Fruit fly (Drosophila melanogaster): ENCODE results near the gene CG34174.

CG34174 gene

dm6 chr2L:2164520-2165237 is 49.4 kb upstream of the CG34174 start (continued):
- no peak for TF ChIP-seq dac (GFP tag; optimal IDR thresholded peaks at IDR 0.05)
- peak; percentile 87 for TF ChIP-seq vri (GFP tag; optimal IDR thresholded peaks at IDR 0.05)
- TF ChIP-seq CG10631 (GFP tag; optimal IDR thresholded peaks at IDR 0.05) = peak; percentile 91
- TF ChIP-seq Sox15 (GFP tag; optimal IDR thresholded peaks at IDR 0.05) = peak; percentile 89
- TF ChIP-seq svp (GFP tag) = peak; percentile 97
- peak; percentile 61 for TF ChIP-seq CG15336 (GFP tag; IDR thresholded peaks at IDR 0.05)
- peak; percentile 93 for TF ChIP-seq CG31627 (GFP tag; optimal IDR thresholded peaks at IDR 0.05)
- TF ChIP-seq CG6163 (GFP tag; IDR thresholded peaks at IDR 0.05) = peak; percentile 95
- no peak for TF ChIP-seq Hr38 (GFP tag; optimal IDR thresholded peaks at IDR 0.05)
- TF ChIP-seq CG6276 (GFP tag; optimal IDR thresholded peaks at IDR 0.05) = peak; percentile 39
- TF ChIP-seq Ets21C (GFP tag; optimal IDR thresholded peaks at IDR 0.05) = peak; percentile 86
- TF ChIP-seq Smox (GFP tag; optimal IDR thresholded peaks at IDR 0.05) = peak; percentile 95
- TF ChIP-seq Met (GFP tag; optimal IDR thresholded peaks at IDR 0.05) = peak; percentile 93
- peak; percentile 97 for TF ChIP-seq CG3032 (tag; optimal IDR thresholded peaks at IDR 0.05)
- peak; percentile 92 for TF ChIP-seq CG6792 (GFP tag; optimal IDR thresholded peaks at IDR 0.05)
- TF ChIP-seq Gug (GFP tag; IDR thresholded peaks at IDR 0.05) = peak; percentile 66
- peak; percentile 98 for TF ChIP-seq Eip78C (GFP tag)
- peak; percentile 91 for TF ChIP-seq Sox14 (GFP tag; optimal IDR thresholded peaks at IDR 0.05)
- TF ChIP-seq CG4318 (GFP tag; optimal IDR thresholded peaks at IDR 0.05) = peak; percentile 19
- TF ChIP-seq fd85E (GFP tag; optimal IDR thresholded peaks at IDR 0.05) = peak; percentile 71
- peak; percentile 62; the same call in 2 of the 3 replicates for TF ChIP-seq CG8119 (GFP tag; IDR thresholded peaks at IDR 0.05)
- TF ChIP-seq Lpt (GFP tag; optimal IDR thresholded peaks at IDR 0.05) = peak; percentile 84
- peak; percentile 94 for TF ChIP-seq Sox102F (GFP tag; optimal IDR thresholded peaks at IDR 0.05)
- TF ChIP-seq CG8632 (GFP tag; optimal IDR thresholded peaks at IDR 0.05) = peak; percentile 90
- TF ChIP-seq spab (GFP tag; optimal IDR thresholded peaks at IDR 0.05) = peak; percentile 97
- peak; percentile 90 for TF ChIP-seq CG9139 (GFP tag; optimal IDR thresholded peaks at IDR 0.05)
- TF ChIP-seq esn (GFP tag; optimal IDR thresholded peaks at IDR 0.05) = peak; percentile 94
- peak; percentile 96 for TF ChIP-seq cyc (GFP tag; optimal IDR thresholded peaks at IDR 0.05)

- TF ChIP-seq Eip78C (GFP tag) (no peak), Ets21C (GFP tag; optimal IDR thresholded peaks at IDR 0.05) (no peak), vri (GFP tag; optimal IDR thresholded peaks at IDR 0.05) (no peak), CG4318 (GFP tag; optimal IDR thresholded peaks at IDR 0.05) (no peak), Smox (GFP tag; optimal IDR thresholded peaks at IDR 0.05) (no peak), CG8632 (GFP tag; optimal IDR thresholded peaks at IDR 0.05) (no peak), net (GFP tag; optimal IDR thresholded peaks at IDR 0.05) (no peak), CG6808 (GFP tag; optimal IDR thresholded peaks at IDR 0.05) (no peak), pdm3 (GFP tag; optimal IDR thresholded peaks at IDR 0.05) (no peak), fkh (GFP tag; optimal IDR thresholded peaks at IDR 0.05) (no peak), CG31627 (GFP tag; optimal IDR thresholded peaks at IDR 0.05) (no peak)
Measured at dm6 chr2L:2165238-2165577, 48.9 kb upstream of the CG34174 start.

- TF ChIP-seq Hr4 (GFP tag; optimal IDR thresholded peaks at IDR 0.05) (no peak), vri (GFP tag; optimal IDR thresholded peaks at IDR 0.05) (peak; percentile 62), ss (GFP tag; optimal IDR thresholded peaks at IDR 0.05) (peak in 1 of 2 experiments; percentile 5), fkh (GFP tag; optimal IDR thresholded peaks at IDR 0.05) (peak; percentile 95), svp (GFP tag) (peak; percentile 44), CG6854 (GFP tag; optimal IDR thresholded peaks at IDR 0.05) (peak; percentile 62), Eip78C (GFP tag) (peak; percentile 38), CG15336 (GFP tag; IDR thresholded peaks at IDR 0.05) (no peak), fd85E (GFP tag; optimal IDR thresholded peaks at IDR 0.05) (no peak), OdsH (GFP tag; optimal IDR thresholded peaks at IDR 0.05) (no peak), Blimp-1 (GFP tag; optimal IDR thresholded peaks at IDR 0.05) (no peak), Gug (GFP tag; IDR thresholded peaks at IDR 0.05) (no peak)
Measured at dm6 chr2L:2165864-2166263, 48.2 kb upstream of the CG34174 start.

Data from whole organism, prepupa.